Worm (Caenorhabditis elegans) whole organism, mixed stage, embryonic: ENCODE measurements around the gene mlt-10.

Source experiments
- M03D4.4 ChIP-seq: sonication (generic microtip); optimal IDR thresholded peaks from 2 replicates; lab custom pipeline; 2017; ENCODE audit warnings: mild to moderate bottlenecking, missing genetic modification characterization, missing compliant biosample characterization
- bed-3 ChIP-seq: fragments of 200-800 bp; sonication (Bioruptor generic); optimal IDR thresholded peaks from 3 replicates; lab custom pipeline; 2018; ENCODE audit warnings: mild to moderate bottlenecking, missing genetic modification characterization, moderate library complexity, missing compliant biosample characterization
- blmp-1 ChIP-seq: fragments of 150-350 bp; optimal IDR thresholded peaks from 2 replicates; lab custom pipeline; 2014; ENCODE audit warnings: missing biosample characterization, missing genetic modification characterization
- ceh-39 ChIP-seq: fragments of 150-350 bp; optimal IDR thresholded peaks from 2 replicates; lab custom pipeline; 2014; ENCODE audit warnings: missing biosample characterization, missing genetic modification characterization
- ceh-43 ChIP-seq: fragments of 200-800 bp; sonication (Bioruptor generic); optimal IDR thresholded peaks from 2 replicates; lab custom pipeline; 2018; ENCODE audit warnings: mild to moderate bottlenecking, missing genetic modification characterization, moderate library complexity, missing compliant biosample characterization
- ceh-83 ChIP-seq: fragments of 200-800 bp; sonication (Bioruptor generic); optimal IDR thresholded peaks from 2 replicates; lab custom pipeline; 2018; ENCODE audit warnings: mild to moderate bottlenecking, missing genetic modification characterization, missing compliant biosample characterization
- ces-1 ChIP-seq: fragments of 150-350 bp; optimal IDR thresholded peaks from 2 replicates; lab custom pipeline; 2014; ENCODE audit warnings: missing biosample characterization, missing genetic modification reagents, missing genetic modification characterization
- cnd-1 ChIP-seq: fragments of 200-800 bp; sonication (Bioruptor generic); optimal IDR thresholded peaks from 2 replicates; lab custom pipeline; 2018; ENCODE audit warnings: mild to moderate bottlenecking, missing genetic modification characterization, missing compliant biosample characterization
- drap-1 ChIP-seq: fragments of 200-800 bp; sonication (Bioruptor generic); optimal IDR thresholded peaks from 3 replicates; lab custom pipeline; 2018; ENCODE audit warnings: mild to moderate bottlenecking, missing genetic modification characterization, missing compliant biosample characterization
- elt-1 ChIP-seq: sonication (generic microtip); optimal IDR thresholded peaks from 2 replicates; lab custom pipeline; 2017; ENCODE audit warnings: missing genetic modification characterization, mild to moderate bottlenecking, missing compliant biosample characterization, antibody characterized with exemption, moderate library complexity, borderline replicate concordance; ENCODE audit not compliant: insufficient read depth
- elt-3 ChIP-seq: fragments of 150-350 bp; optimal IDR thresholded peaks from 2 replicates; lab custom pipeline; 2014; ENCODE audit warnings: missing biosample characterization, missing genetic modification characterization
- flh-1 ChIP-seq: fragments of 200-800 bp; sonication (Bioruptor generic); optimal IDR thresholded peaks from 2 replicates; lab custom pipeline; 2018; ENCODE audit warnings: mild to moderate bottlenecking, missing genetic modification characterization, moderate library complexity, missing compliant biosample characterization
- ham-2 ChIP-seq: fragments of 200-800 bp; sonication (Bioruptor generic); optimal IDR thresholded peaks from 2 replicates; lab custom pipeline; 2018; ENCODE audit warnings: mild to moderate bottlenecking, missing genetic modification characterization, missing compliant biosample characterization
- hlh-1 ChIP-seq: fragments of 150-350 bp; optimal IDR thresholded peaks from 2 replicates; lab custom pipeline; 2014; ENCODE audit warnings: missing biosample characterization, missing genetic modification reagents, missing genetic modification characterization
- lin-13 ChIP-seq: fragments of 150-350 bp; optimal IDR thresholded peaks from 2 replicates; lab custom pipeline; 2014; ENCODE audit warnings: missing biosample characterization, missing genetic modification characterization
- lin-32 ChIP-seq: fragments of 200-800 bp; sonication (Bioruptor generic); optimal IDR thresholded peaks from 2 replicates; lab custom pipeline; 2018; ENCODE audit warnings: mild to moderate bottlenecking, missing genetic modification characterization, missing compliant biosample characterization
- lsy-2 ChIP-seq: fragments of 150-350 bp; optimal IDR thresholded peaks from 2 replicates; lab custom pipeline; 2014; ENCODE audit warnings: missing biosample characterization, missing genetic modification characterization
- mab-5 ChIP-seq: fragments of 150-350 bp; optimal IDR thresholded peaks from 2 replicates; lab custom pipeline; 2014; ENCODE audit warnings: missing biosample characterization, missing genetic modification characterization
- mep-1 ChIP-seq: fragments of 150-350 bp; optimal IDR thresholded peaks from 2 replicates; lab custom pipeline; 2017; ENCODE audit warnings: missing biosample characterization, missing genetic modification reagents, missing genetic modification characterization, inconsistent platforms
- mls-2 ChIP-seq: sonication (generic microtip); optimal IDR thresholded peaks from 2 replicates; lab custom pipeline; 2016; ENCODE audit warnings: mild to moderate bottlenecking, missing genetic modification characterization, moderate library complexity, missing compliant biosample characterization
- nhr-12 ChIP-seq: fragments of 150-350 bp; optimal IDR thresholded peaks from 2 replicates; lab custom pipeline; 2014; ENCODE audit warnings: missing biosample characterization, missing genetic modification characterization
- nhr-2 ChIP-seq: fragments of 150-350 bp; optimal IDR thresholded peaks from 2 replicates; lab custom pipeline; 2014; ENCODE audit warnings: missing biosample characterization, missing genetic modification characterization
- nhr-237 ChIP-seq: fragments of 150-350 bp; optimal IDR thresholded peaks from 2 replicates; lab custom pipeline; 2014; ENCODE audit warnings: missing biosample characterization, missing genetic modification characterization
- nhr-28 ChIP-seq: fragments of 150-350 bp; optimal IDR thresholded peaks from 2 replicates; lab custom pipeline; 2014; ENCODE audit warnings: missing biosample characterization, missing genetic modification characterization
- nhr-76 ChIP-seq: sonication (generic microtip); optimal IDR thresholded peaks from 2 replicates; lab custom pipeline; 2017; ENCODE audit warnings: missing biosample characterization, missing genetic modification characterization
- pha-4 ChIP-seq: fragments of 150-350 bp; optimal IDR thresholded peaks from 2 replicates; lab custom pipeline; 2018; ENCODE audit warnings: missing biosample characterization, missing genetic modification reagents, missing genetic modification characterization
- sem-2 ChIP-seq: fragments of 200-800 bp; sonication (Bioruptor generic); optimal IDR thresholded peaks from 2 replicates; lab custom pipeline; 2018; ENCODE audit warnings: mild to moderate bottlenecking, missing genetic modification characterization, missing compliant biosample characterization
- snpc-4 ChIP-seq: fragments of 150-350 bp; optimal IDR thresholded peaks from 2 replicates; lab custom pipeline; 2014; ENCODE audit warnings: missing biosample characterization, missing genetic modification characterization
- sptf-1 ChIP-seq: sonication (generic microtip); optimal IDR thresholded peaks from 2 replicates; lab custom pipeline; 2017; ENCODE audit warnings: mild to moderate bottlenecking, missing genetic modification characterization, moderate library complexity, missing compliant biosample characterization
- tbx-8 ChIP-seq: fragments of 200-800 bp; sonication (Bioruptor generic); optimal IDR thresholded peaks from 2 replicates; lab custom pipeline; 2018; ENCODE audit warnings: mild to moderate bottlenecking, missing genetic modification characterization, moderate library complexity, missing compliant biosample characterization
- unc-120 ChIP-seq: sonication (generic microtip); optimal IDR thresholded peaks from 2 replicates; lab custom pipeline; 2017; ENCODE audit warnings: missing genetic modification characterization, missing compliant biosample characterization; ENCODE audit not compliant: poor library complexity, severe bottlenecking
- unc-39 ChIP-seq: fragments of 150-350 bp; optimal IDR thresholded peaks from 2 replicates; lab custom pipeline; 2014; ENCODE audit warnings: missing biosample characterization, missing genetic modification characterization
- unc-62 ChIP-seq: fragments of 150-350 bp; optimal IDR thresholded peaks from 2 replicates; lab custom pipeline; 2014; ENCODE audit warnings: missing biosample characterization, missing genetic modification reagents, missing genetic modification characterization
- zip-8 ChIP-seq: fragments of 150-350 bp; optimal IDR thresholded peaks from 2 replicates; lab custom pipeline; 2014; ENCODE audit warnings: missing biosample characterization, missing genetic modification characterization
- ztf-11 ChIP-seq: fragments of 150-350 bp; optimal IDR thresholded peaks from 2 replicates; lab custom pipeline; 2014; ENCODE audit warnings: missing biosample characterization, missing genetic modification characterization

The mlt-10 gene

DNA sequence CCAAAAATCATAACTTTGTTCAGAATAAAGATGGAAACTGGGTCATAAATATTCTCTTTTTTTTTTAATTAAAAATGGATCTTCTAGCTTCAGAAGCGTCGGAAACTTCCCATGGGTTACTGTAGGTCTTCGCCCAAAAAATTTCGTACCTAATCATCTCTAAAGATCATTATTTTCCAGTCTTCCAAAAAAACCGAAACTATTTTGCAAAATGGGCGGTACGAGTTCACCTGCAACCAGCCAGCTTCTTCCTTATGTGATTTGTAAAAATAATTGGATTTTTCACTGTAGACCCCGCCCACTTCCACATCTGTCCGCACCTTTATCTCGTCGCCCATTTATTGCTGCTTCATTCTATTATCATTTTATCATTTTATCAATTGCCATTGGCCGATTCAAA is at the start of gene mlt-10:
Gene mlt-10, plus strand, starts transcription at position 301 of the 400 bp plus-strand sequence.
- TF ChIP-seq ham-2 (GFP tag; lab: Kevin White, UChicago) (no peak), ceh-39 (tag; lab: Kevin White, UChicago) (no peak), nhr-76 (no peak)

DNA sequence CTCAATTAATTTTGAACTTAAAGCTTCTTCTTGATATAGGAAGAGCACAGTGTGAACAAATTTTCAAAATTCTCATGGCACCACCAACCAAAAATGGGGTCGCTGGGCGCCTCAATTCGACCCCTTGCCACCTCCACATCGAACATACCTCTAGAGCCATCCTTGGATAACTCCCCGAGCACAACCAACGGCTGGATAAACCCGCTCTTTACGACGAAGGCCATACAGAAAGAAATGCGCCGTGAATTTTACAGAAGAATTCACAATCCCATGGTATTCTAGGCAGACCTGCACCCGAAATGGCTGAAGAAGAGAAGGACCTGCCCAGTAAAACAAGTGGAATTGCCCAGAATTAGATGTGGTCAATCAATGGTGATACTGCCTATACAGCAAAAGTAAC is 43.9 kb upstream of the mlt-10 start:
- TF ChIP-seq ceh-39 (tag; lab: Kevin White, UChicago) (no peak), nhr-237 (tag; lab: Kevin White, UChicago) (no peak), nhr-76 (no peak), zip-8 (tag; lab: Kevin White, UChicago) (no peak), mab-5 (no peak), ztf-11 (tag; lab: Kevin White, UChicago) (no peak), cnd-1 (no peak), sptf-1 (no peak), M03D4.4 (no peak), nhr-2 (no peak), unc-39 (tag; lab: Kevin White, UChicago) (no peak), ham-2 (GFP tag; lab: Kevin White, UChicago) (no peak), hlh-1 (tag; lab: Kevin White, UChicago) (no peak), pha-4 (tag; lab: Kevin White, UChicago) (no peak), unc-62 (no peak)

DNA sequence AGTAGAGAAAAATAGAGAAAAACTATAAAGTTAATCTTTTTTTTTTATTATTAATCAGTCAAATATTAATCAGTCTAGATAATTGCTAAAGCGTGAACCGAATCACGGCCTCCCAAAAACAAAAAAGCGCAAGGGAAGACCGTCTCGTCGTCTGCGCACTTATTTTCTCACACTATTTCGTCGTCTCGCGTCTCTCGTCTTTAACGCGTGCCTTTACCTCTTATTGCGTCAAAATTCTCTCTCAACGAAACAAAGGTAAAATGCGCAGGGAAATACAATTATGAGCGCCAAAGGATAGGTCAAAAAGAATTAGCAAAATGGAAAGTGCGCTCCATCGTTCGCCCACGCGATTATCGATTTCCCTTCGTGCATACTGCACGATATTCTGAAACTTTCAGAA is 40.4 kb upstream of the mlt-10 start:
- TF ChIP-seq nhr-12 (tag; lab: Kevin White, UChicago): no peak
- TF ChIP-seq zip-8 (tag; lab: Kevin White, UChicago): peak; percentile 8
- TF ChIP-seq sptf-1: peak; percentile 20
- no peak for TF ChIP-seq unc-62
- no peak for TF ChIP-seq elt-1
- TF ChIP-seq unc-39 (tag; lab: Kevin White, UChicago): no peak
- no peak for TF ChIP-seq nhr-237 (tag; lab: Kevin White, UChicago)
- TF ChIP-seq ceh-83 (GFP tag; lab: Kevin White, UChicago): no peak
- TF ChIP-seq ztf-11 (tag; lab: Kevin White, UChicago): no peak
- TF ChIP-seq tbx-8: no peak
- TF ChIP-seq lin-32 (GFP tag; lab: Kevin White, UChicago): no peak
- TF ChIP-seq pha-4 (tag; lab: Kevin White, UChicago): peak; percentile 11
- peak; percentile 45 for TF ChIP-seq ces-1
- no peak for TF ChIP-seq drap-1 (GFP tag; lab: Kevin White, UChicago)
- no peak for TF ChIP-seq elt-3 (tag; lab: Kevin White, UChicago)
- TF ChIP-seq sem-2 (GFP tag; lab: Kevin White, UChicago): no peak
- no peak for TF ChIP-seq hlh-1 (tag; lab: Kevin White, UChicago)
- TF ChIP-seq unc-120 (tag; lab: Kevin White, UChicago): no peak
- peak; percentile 30 for TF ChIP-seq ceh-43 (GFP tag; lab: Kevin White, UChicago)
- TF ChIP-seq mab-5: no peak
- no peak for TF ChIP-seq mls-2 (tag; lab: Kevin White, UChicago)
- TF ChIP-seq ceh-39 (tag; lab: Kevin White, UChicago): no peak
- peak; percentile 19 for TF ChIP-seq lsy-2 (tag; lab: Kevin White, UChicago)
- no peak for TF ChIP-seq ham-2 (GFP tag; lab: Kevin White, UChicago)
- TF ChIP-seq snpc-4 (tag; lab: Kevin White, UChicago): no peak
- no peak for TF ChIP-seq blmp-1 (tag; lab: Kevin White, UChicago)
- TF ChIP-seq lin-13: peak; percentile 31
- TF ChIP-seq nhr-28 (tag; lab: Kevin White, UChicago): no peak
- TF ChIP-seq nhr-2: no peak
- TF ChIP-seq bed-3: no peak
- no peak for TF ChIP-seq flh-1
- peak; percentile 39 for TF ChIP-seq cnd-1
- TF ChIP-seq nhr-76: no peak
- TF ChIP-seq M03D4.4: no peak
- TF ChIP-seq mep-1 (tag; lab: Kevin White, UChicago): peak; percentile 46
- TF ChIP-seq, all 35 proteins: peak for 9

DNA sequence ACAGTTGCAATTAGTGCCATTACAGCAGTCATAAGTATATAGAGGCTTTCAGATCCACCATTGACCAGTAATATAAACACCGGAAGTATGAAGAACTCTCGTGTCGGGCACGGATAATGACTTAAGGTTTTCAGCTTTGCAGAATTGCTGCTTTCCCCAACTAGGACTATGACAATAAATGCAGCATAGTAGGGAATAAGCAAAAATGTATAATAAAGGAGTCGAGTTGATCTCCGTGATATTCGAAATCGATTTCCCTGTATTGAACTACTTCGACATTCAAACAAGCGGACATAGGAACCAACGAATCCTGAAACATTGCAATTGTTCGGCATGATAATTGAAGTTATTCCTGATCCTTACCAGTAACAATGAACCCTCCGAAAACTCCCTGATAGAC is 37.9 kb upstream of the mlt-10 start:
- TF ChIP-seq pha-4 (tag; lab: Kevin White, UChicago) (no peak), mls-2 (tag; lab: Kevin White, UChicago) (no peak), elt-3 (tag; lab: Kevin White, UChicago) (no peak), drap-1 (GFP tag; lab: Kevin White, UChicago) (no peak), nhr-28 (tag; lab: Kevin White, UChicago) (no peak), blmp-1 (tag; lab: Kevin White, UChicago) (no peak), ceh-83 (GFP tag; lab: Kevin White, UChicago) (no peak)
